Fruit fly (Drosophila melanogaster) whole organism, embryonic: ENCODE results near the gene CG12640.

Experiments
- Aef1 ChIP-seq: fragments of 200-800 bp; sonication (Bioruptor generic); IDR thresholded peaks from 3 replicates; pipeline ENCODE4 v1.3.6; 2022; ENCODE audit warnings: missing biosample characterization, missing genetic modification characterization
- Awh ChIP-seq: fragments of 200-800 bp; sonication (Bioruptor generic); IDR thresholded peaks from 2 replicates; pipeline ENCODE4, ENCODE4 v1.3.6; 2022; ENCODE audit warnings: missing biosample characterization, missing genetic modification characterization
- B-H1 ChIP-seq: fragments of 200-800 bp; sonication (Bioruptor generic); IDR thresholded peaks from 3 replicates; pipeline ENCODE4 v1.3.6; 2022; ENCODE audit warnings: missing biosample characterization, missing genetic modification characterization
- CG10321 ChIP-seq: fragments of 200-800 bp; sonication (Bioruptor generic); IDR thresholded peaks from 2 replicates; pipeline ENCODE4 v1.3.6; 2022; ENCODE audit warnings: missing biosample characterization, missing genetic modification characterization
- CG11695 ChIP-seq: fragments of 200-800 bp; sonication (Bioruptor generic); IDR thresholded peaks from 3 replicates; pipeline ENCODE4 v1.3.6; 2022; ENCODE audit warnings: missing biosample characterization, missing genetic modification characterization
- CG12659 ChIP-seq: fragments of 200-800 bp; sonication (Bioruptor generic); optimal IDR thresholded peaks from 3 replicates; lab custom pipeline; 2017; ENCODE audit warnings: mild to moderate bottlenecking, missing biosample characterization, missing genetic modification reagents, missing genetic modification characterization
- CG15479 ChIP-seq: fragments of 200-800 bp; sonication (Bioruptor generic); optimal IDR thresholded peaks from 3 replicates; lab custom pipeline; 2019; ENCODE audit warnings: missing biosample characterization, mild to moderate bottlenecking, missing genetic modification characterization, moderate library complexity
- CG15514 ChIP-seq: fragments of 200-800 bp; sonication (Bioruptor generic); optimal IDR thresholded peaks from 3 replicates; lab custom pipeline; 2017; ENCODE audit warnings: missing biosample characterization, missing genetic modification characterization, mild to moderate bottlenecking, moderate library complexity, missing genetic modification reagents
- CG1603 ChIP-seq: fragments of 200-800 bp; sonication (Bioruptor generic); optimal IDR thresholded peaks from 2 replicates; lab custom pipeline; 2019; ENCODE audit warnings: missing biosample characterization, mild to moderate bottlenecking, missing genetic modification characterization, moderate library complexity
- CG16779 ChIP-seq: fragments of 200-800 bp; sonication (Bioruptor generic); IDR thresholded peaks from 2 replicates; pipeline ENCODE4 v1.3.6; 2022; ENCODE audit warnings: missing biosample characterization, missing genetic modification characterization
- CG2678 ChIP-seq: fragments of 200-800 bp; sonication (Bioruptor generic); optimal IDR thresholded peaks from 3 replicates; lab custom pipeline; 2019; ENCODE audit warnings: missing biosample characterization, mild to moderate bottlenecking, missing genetic modification characterization, moderate library complexity
- CG2875 ChIP-seq: fragments of 200-800 bp; sonication (Bioruptor generic); optimal IDR thresholded peaks from 2 replicates; lab custom pipeline; 2017; ENCODE audit warnings: missing biosample characterization, mild to moderate bottlenecking, missing genetic modification characterization, missing genetic modification reagents
- CG32767 ChIP-seq: fragments of 200-800 bp; sonication (Bioruptor generic); IDR thresholded peaks from 2 replicates; pipeline ENCODE4 v1.3.6; 2022; ENCODE audit warnings: missing biosample characterization, missing genetic modification characterization
- CG3995 ChIP-seq: fragments of 200-800 bp; sonication (Bioruptor generic); optimal IDR thresholded peaks from 3 replicates; lab custom pipeline; 2016; ENCODE audit warnings: missing biosample characterization, missing genetic modification characterization
- CG4820 ChIP-seq: fragments of 200-800 bp; sonication (Bioruptor generic); optimal IDR thresholded peaks from 3 replicates; lab custom pipeline; 2016; ENCODE audit warnings: missing biosample characterization, missing genetic modification characterization
- CG6272 ChIP-seq: fragments of 200-800 bp; sonication (Bioruptor generic); IDR thresholded peaks from 2 replicates; pipeline ENCODE4 v1.3.6; 2022; ENCODE audit warnings: missing biosample characterization, missing genetic modification characterization
- CG6654 ChIP-seq: fragments of 200-800 bp; sonication (Bioruptor generic); optimal IDR thresholded peaks from 2 replicates; lab custom pipeline; 2017; ENCODE audit warnings: missing biosample characterization, mild to moderate bottlenecking, missing genetic modification characterization
- CG8281 ChIP-seq: fragments of 200-800 bp; sonication (Bioruptor generic); optimal IDR thresholded peaks from 2 replicates; lab custom pipeline; 2018; ENCODE audit warnings: missing biosample characterization, mild to moderate bottlenecking, missing genetic modification characterization, moderate library complexity
- CG8388 ChIP-seq: fragments of 200-800 bp; sonication (Bioruptor generic); optimal IDR thresholded peaks from 2 replicates; lab custom pipeline; 2019; ENCODE audit warnings: missing biosample characterization, mild to moderate bottlenecking, missing genetic modification characterization, moderate library complexity
- Deaf1 ChIP-seq: fragments of 200-800 bp; optimal IDR thresholded peaks from 3 replicates; lab custom pipeline; 2019; ENCODE audit warnings: missing biosample characterization, mild to moderate bottlenecking, missing genetic modification characterization, moderate library complexity
- Dref ChIP-seq: fragments of 200-800 bp; sonication (Bioruptor generic); IDR thresholded peaks from 2 replicates; pipeline ENCODE4 v1.3.6; 2022; ENCODE audit warnings: missing biosample characterization, missing genetic modification characterization
- Fer2 ChIP-seq: fragments of 200-800 bp; sonication (Bioruptor generic); optimal IDR thresholded peaks from 2 replicates; lab custom pipeline; 2018; ENCODE audit warnings: missing biosample characterization, mild to moderate bottlenecking, missing genetic modification characterization, moderate library complexity
- HmgZ ChIP-seq: fragments of 200-800 bp; sonication (Bioruptor generic); optimal IDR thresholded peaks from 2 replicates; lab custom pipeline; 2018; ENCODE audit warnings: missing biosample characterization, mild to moderate bottlenecking, missing genetic modification characterization
- Hmr ChIP-seq: fragments of 200-800 bp; sonication (Bioruptor generic); optimal IDR thresholded peaks from 3 replicates; lab custom pipeline; 2017; ENCODE audit warnings: mild to moderate bottlenecking, missing biosample characterization, missing genetic modification reagents, missing genetic modification characterization
- Lhr ChIP-seq: fragments of 200-800 bp; sonication (Bioruptor generic); optimal IDR thresholded peaks from 3 replicates; lab custom pipeline; 2017; ENCODE audit warnings: mild to moderate bottlenecking, missing biosample characterization, missing genetic modification reagents, missing genetic modification characterization
- Lpt ChIP-seq: fragments of >200 bp; optimal IDR thresholded peaks from 2 replicates; lab custom pipeline; 2018; ENCODE audit warnings: missing biosample characterization, missing genetic modification characterization
- Sox100B ChIP-seq: fragments of 200-800 bp; sonication (Bioruptor generic); optimal IDR thresholded peaks from 3 replicates; lab custom pipeline; 2018; ENCODE audit warnings: missing biosample characterization, mild to moderate bottlenecking, missing genetic modification characterization
- Stat92E ChIP-seq, 3 experiments: fragments of >200 bp in 2 of 3; fragments of 200-800 bp in 1 of 3; sonication (Bioruptor generic) in 1 of 3; optimal IDR thresholded peaks; 2 replicates each; lab custom pipeline; 2017 to 2019; ENCODE audit warnings: missing biosample characterization in 3 of 3, missing genetic modification characterization in 3 of 3, mild to moderate bottlenecking in 1 of 3, moderate library complexity in 1 of 3
- bcd ChIP-seq: fragments of 200-800 bp; sonication (Bioruptor generic); optimal IDR thresholded peaks from 2 replicates; lab custom pipeline; 2017; ENCODE audit warnings: missing biosample characterization, mild to moderate bottlenecking, missing genetic modification characterization
- ci ChIP-seq: fragments of 200-800 bp; sonication (Bioruptor generic); IDR thresholded peaks from 3 replicates; pipeline ENCODE4 v1.3.6; 2022; ENCODE audit warnings: missing biosample characterization, missing genetic modification characterization
- crp ChIP-seq, 2 experiments: fragments of 200-800 bp; sonication (Bioruptor generic); optimal IDR thresholded peaks; 2 replicates in 1 of 2; 3 replicates in 1 of 2; lab custom pipeline; 2017; ENCODE audit warnings: missing biosample characterization in 2 of 2, missing genetic modification characterization in 2 of 2, mild to moderate bottlenecking in 1 of 2, moderate library complexity in 1 of 2
- eve ChIP-seq, 2 experiments: fragments of >200 bp; optimal IDR thresholded peaks; 2 replicates each; lab custom pipeline; 2017; ENCODE audit warnings: missing biosample characterization in 2 of 2, missing genetic modification characterization in 2 of 2
- eyg ChIP-seq: fragments of 200-800 bp; sonication (Bioruptor generic); optimal IDR thresholded peaks from 3 replicates; lab custom pipeline; 2016; ENCODE audit warnings: missing biosample characterization, missing genetic modification characterization
- fd64A ChIP-seq: fragments of 200-800 bp; sonication (Bioruptor generic); optimal IDR thresholded peaks from 3 replicates; lab custom pipeline; 2018; ENCODE audit warnings: missing biosample characterization, mild to moderate bottlenecking, missing genetic modification characterization
- gcm ChIP-seq: fragments of 200-800 bp; sonication (Bioruptor generic); optimal IDR thresholded peaks from 2 replicates; lab custom pipeline; 2019; ENCODE audit warnings: missing biosample characterization, mild to moderate bottlenecking, missing genetic modification characterization, moderate library complexity
- gem ChIP-seq: fragments of 200-800 bp; sonication (Bioruptor generic); optimal IDR thresholded peaks from 2 replicates; lab custom pipeline; 2019; ENCODE audit warnings: missing biosample characterization, mild to moderate bottlenecking, missing genetic modification characterization, moderate library complexity
- gsb-n ChIP-seq: fragments of 200-800 bp; sonication (Bioruptor generic); optimal IDR thresholded peaks from 3 replicates; lab custom pipeline; 2018; ENCODE audit warnings: missing biosample characterization, mild to moderate bottlenecking, missing genetic modification characterization
- hb ChIP-seq: fragments of 200-800 bp; sonication (Bioruptor generic); IDR thresholded peaks from 3 replicates; pipeline ENCODE4 v1.3.6; 2022; ENCODE audit warnings: missing biosample characterization, missing genetic modification characterization; ENCODE audit not compliant: partially characterized antibody
- lmd ChIP-seq: fragments of 200-800 bp; sonication (Bioruptor generic); IDR thresholded peaks from 2 replicates; pipeline ENCODE4 v1.3.6; 2022; ENCODE audit warnings: missing biosample characterization, missing genetic modification characterization
- lov ChIP-seq, 2 experiments: fragments of 200-800 bp in 1 of 2; fragments of >200 bp in 1 of 2; sonication (Bioruptor generic) in 1 of 2; IDR thresholded peaks in 1 of 2; optimal IDR thresholded peaks in 1 of 2; 2 replicates in 1 of 2; 3 replicates in 1 of 2; pipeline versions ENCODE4 v1.3.6 to Lab custom; 2017 to 2022; ENCODE audit warnings: missing biosample characterization in 1 of 2, missing genetic modification characterization in 1 of 2
- mld ChIP-seq: fragments of 200-800 bp; sonication (Bioruptor generic); IDR thresholded peaks from 3 replicates; pipeline ENCODE4 v1.3.6; 2022; ENCODE audit warnings: missing biosample characterization, missing genetic modification characterization; ENCODE audit not compliant: partially characterized antibody
- nmo ChIP-seq: fragments of 200-800 bp; sonication (Bioruptor generic); optimal IDR thresholded peaks from 2 replicates; lab custom pipeline; 2018; ENCODE audit warnings: missing biosample characterization, mild to moderate bottlenecking, missing genetic modification characterization, moderate library complexity
- nom ChIP-seq: fragments of 200-800 bp; sonication (Bioruptor generic); optimal IDR thresholded peaks from 2 replicates; lab custom pipeline; 2017; ENCODE audit warnings: missing biosample characterization, missing genetic modification characterization, mild to moderate bottlenecking, moderate library complexity, missing genetic modification reagents
- pan ChIP-seq, 4 experiments: fragments of >200 bp in 3 of 4; fragments of 200-800 bp in 1 of 4; sonication (Bioruptor generic) in 1 of 4; optimal IDR thresholded peaks in 3 of 4; IDR thresholded peaks in 1 of 4; 2 replicates each; pipeline versions ENCODE4 v1.3.6 to Lab custom; 2017 to 2022; ENCODE audit warnings: missing biosample characterization in 2 of 4, missing genetic modification characterization in 2 of 4, mixed read lengths in 1 of 4
- pfk ChIP-seq: fragments of 200-800 bp; sonication (Bioruptor generic); optimal IDR thresholded peaks from 2 replicates; lab custom pipeline; 2018; ENCODE audit warnings: missing biosample characterization, mild to moderate bottlenecking, missing genetic modification characterization, moderate library complexity
- pita ChIP-seq: fragments of 200-800 bp; sonication (Bioruptor generic); optimal IDR thresholded peaks from 2 replicates; lab custom pipeline; 2017; ENCODE audit warnings: missing biosample characterization, mild to moderate bottlenecking, missing genetic modification characterization
- ro ChIP-seq: fragments of 200-800 bp; sonication (Bioruptor generic); IDR thresholded peaks from 2 replicates; pipeline ENCODE4 v1.3.6; 2022; ENCODE audit warnings: missing biosample characterization, missing genetic modification characterization
- tgo ChIP-seq: fragments of 200-800 bp; sonication (Bioruptor generic); IDR thresholded peaks from 3 replicates; pipeline ENCODE4 v1.3.6; 2022; ENCODE audit warnings: missing biosample characterization, missing genetic modification characterization
- tin ChIP-seq: fragments of 200-800 bp; sonication (Bioruptor generic); optimal IDR thresholded peaks from 3 replicates; lab custom pipeline; 2016; ENCODE audit warnings: missing biosample characterization, missing genetic modification characterization
- yki ChIP-seq: fragments of >200 bp; optimal IDR thresholded peaks from 3 replicates; lab custom pipeline; 2018

Gene CG12640

dm6 chrX:10461938-10462337 is 29.3 kb upstream of the CG12640 start (continued):
- TF ChIP-seq Fer2 = no peak
- TF ChIP-seq Lpt (GFP tag; lab: Kevin White, UChicago) = no peak
- TF ChIP-seq hb = no peak
- TF ChIP-seq Dref (GFP tag; lab: Robert Waterston, UW) = 0 out of 2 replicates have a peak, but pooled peaks have one; percentile 13
- no peak for TF ChIP-seq B-H1
- TF ChIP-seq CG1603 (tag; lab: Kevin White, UChicago) = peak; percentile 22
- TF ChIP-seq pita (GFP tag; lab: Kevin White, UChicago) = no peak
- TF ChIP-seq fd64A (GFP tag; lab: Kevin White, UChicago) = peak; percentile 5
- no peak for TF ChIP-seq Sox100B
- peak; percentile 63; the same call in 1 of the 3 replicates for TF ChIP-seq ci
- no peak for TF ChIP-seq CG15479 (GFP tag; lab: Kevin White, UChicago)
- TF ChIP-seq gsb-n (tag; lab: Kevin White, UChicago) = no peak
- TF ChIP-seq gcm (GFP tag; lab: Kevin White, UChicago) = peak; percentile 45
- no peak for TF ChIP-seq ro (GFP tag; lab: Robert Waterston, UW)
- TF ChIP-seq CG16779 (GFP tag; lab: Robert Waterston, UW) = no peak
- TF ChIP-seq CG32767 (GFP tag; lab: Robert Waterston, UW) = no peak
- peak; percentile 18 for TF ChIP-seq bcd (GFP tag; lab: Kevin White, UChicago)
- TF ChIP-seq yki (lab: Kevin White, UChicago) = no peak
- no peak for TF ChIP-seq CG4820 (GFP tag; lab: Kevin White, UChicago)
- TF ChIP-seq CG8388 (GFP tag; lab: Kevin White, UChicago) = no peak
- no peak for TF ChIP-seq CG3995 (GFP tag; lab: Kevin White, UChicago)
- no peak for TF ChIP-seq tin (GFP tag; lab: Kevin White, UChicago)
- no peak for TF ChIP-seq gem (tag; lab: Kevin White, UChicago)
- no peak for TF ChIP-seq mld
- TF ChIP-seq Lhr (GFP tag; lab: Kevin White, UChicago) = no peak
- TF ChIP-seq pan (optimal IDR thresholded peaks at IDR 0.05; lab: Kevin White, UChicago) = no peak
- no peak for TF ChIP-seq pan (GFP tag; optimal IDR thresholded peaks at IDR 0.05 in 1 of 2, IDR thresholded peaks at IDR 0.05 in 1 of 2)
- no peak for TF ChIP-seq CG2875
- no peak for TF ChIP-seq CG6654
- no peak for TF ChIP-seq HmgZ
- TF ChIP-seq CG15514 (GFP tag; lab: Kevin White, UChicago) = no peak
- TF ChIP-seq pfk (GFP tag; lab: Kevin White, UChicago) = no peak
- no peak for TF ChIP-seq Awh (GFP tag; lab: Robert Waterston, UW)
- TF ChIP-seq crp (GFP tag; optimal IDR thresholded peaks at IDR 0.05; lab: Kevin White, UChicago) = no peak
- no peak for TF ChIP-seq lmd (GFP tag; lab: Robert Waterston, UW)
- no peak for TF ChIP-seq CG2678 (tag; lab: Kevin White, UChicago)
- TF ChIP-seq nom (GFP tag; lab: Kevin White, UChicago) = peak; percentile 43
- TF ChIP-seq CG11695 (GFP tag; lab: Robert Waterston, UW) = no peak
- no peak for TF ChIP-seq CG6272
- no peak for TF ChIP-seq eyg (GFP tag; lab: Kevin White, UChicago)
- no peak for TF ChIP-seq Deaf1 (tag; lab: Kevin White, UChicago)
- no peak for TF ChIP-seq eve (GFP tag; optimal IDR thresholded peaks at IDR 0.05; lab: Kevin White, UChicago)
- TF ChIP-seq tgo (GFP tag; lab: Robert Waterston, UW) = no peak
- TF ChIP-seq nmo = no peak
- TF ChIP-seq Hmr (GFP tag; lab: Kevin White, UChicago) = peak; percentile 40
- TF ChIP-seq CG10321 (GFP tag; lab: Robert Waterston, UW) = no peak
- peak; percentile 3 for TF ChIP-seq CG12659 (GFP tag; lab: Kevin White, UChicago)
- TF ChIP-seq lov (optimal IDR thresholded peaks at IDR 0.05; lab: Kevin White, UChicago) = no peak
- no peak for TF ChIP-seq lov (GFP tag; IDR thresholded peaks at IDR 0.05; lab: Robert Waterston, UW)
- no peak for TF ChIP-seq Stat92E (GFP tag; optimal IDR thresholded peaks at IDR 0.05; lab: Kevin White, UChicago)
- TF ChIP-seq CG8281 = no peak
- no peak for TF ChIP-seq Aef1
